Fruit fly (Drosophila melanogaster) whole organism, embryonic: ENCODE results near the gene CG43318.

ENCODE experiments used
- Atf6 ChIP-seq: fragments of 200-800 bp; sonication (Bioruptor generic); IDR thresholded peaks from 2 replicates; pipeline ENCODE4 v1.3.6; 2022; ENCODE audit warnings: missing biosample characterization, missing genetic modification characterization
- CG10321 ChIP-seq: fragments of 200-800 bp; sonication (Bioruptor generic); IDR thresholded peaks from 2 replicates; pipeline ENCODE4 v1.3.6; 2022; ENCODE audit warnings: missing biosample characterization, missing genetic modification characterization
- CG11560 ChIP-seq: fragments of 200-800 bp; sonication (Bioruptor generic); IDR thresholded peaks from 3 replicates; pipeline ENCODE4 v1.3.6; 2022; ENCODE audit warnings: missing biosample characterization, missing genetic modification characterization
- CG12104 ChIP-seq: fragments of 200-800 bp; sonication (Bioruptor generic); optimal IDR thresholded peaks from 3 replicates; lab custom pipeline; 2016; ENCODE audit warnings: missing biosample characterization, missing genetic modification characterization
- CG12155 ChIP-seq: fragments of 200-800 bp; sonication (Bioruptor generic); optimal IDR thresholded peaks from 3 replicates; lab custom pipeline; 2016; ENCODE audit warnings: missing biosample characterization, missing genetic modification characterization
- CG12391 ChIP-seq: fragments of 200-800 bp; sonication (Bioruptor generic); optimal IDR thresholded peaks from 3 replicates; lab custom pipeline; 2018; ENCODE audit warnings: missing biosample characterization, mild to moderate bottlenecking, missing genetic modification characterization, moderate library complexity
- CG16815 ChIP-seq: fragments of 200-800 bp; sonication (Bioruptor generic); optimal IDR thresholded peaks from 3 replicates; lab custom pipeline; 2017; ENCODE audit warnings: missing biosample characterization, mild to moderate bottlenecking, missing genetic modification characterization
- CG17328 ChIP-seq: fragments of 200-800 bp; sonication (Bioruptor generic); IDR thresholded peaks from 2 replicates; pipeline ENCODE4 v1.3.6; 2022; ENCODE audit warnings: missing biosample characterization, missing genetic modification characterization
- CG17361 ChIP-seq: fragments of 200-800 bp; sonication (Bioruptor generic); IDR thresholded peaks from 3 replicates; pipeline ENCODE4 v1.3.6; 2022; ENCODE audit warnings: missing biosample characterization, missing genetic modification characterization
- CG30020 ChIP-seq: fragments of 200-800 bp; optimal IDR thresholded peaks from 2 replicates; lab custom pipeline; 2019; ENCODE audit warnings: missing biosample characterization, mild to moderate bottlenecking, missing genetic modification characterization, moderate library complexity
- CG30403 ChIP-seq: fragments of 200-800 bp; sonication (Bioruptor generic); optimal IDR thresholded peaks from 3 replicates; lab custom pipeline; 2016; ENCODE audit warnings: missing biosample characterization, missing genetic modification characterization
- CG3163 ChIP-seq: fragments of 200-800 bp; sonication (Bioruptor generic); optimal IDR thresholded peaks from 3 replicates; lab custom pipeline; 2016; ENCODE audit warnings: missing biosample characterization, missing genetic modification characterization
- CG33213 ChIP-seq: fragments of 200-800 bp; sonication (Bioruptor generic); optimal IDR thresholded peaks from 3 replicates; lab custom pipeline; 2016; ENCODE audit warnings: missing biosample characterization, missing genetic modification characterization
- CG4617 ChIP-seq: fragments of 200-800 bp; sonication (Bioruptor generic); optimal IDR thresholded peaks from 3 replicates; lab custom pipeline; 2016; ENCODE audit warnings: missing biosample characterization, missing genetic modification characterization, borderline replicate concordance
- CG6654 ChIP-seq: fragments of 200-800 bp; sonication (Bioruptor generic); optimal IDR thresholded peaks from 2 replicates; lab custom pipeline; 2017; ENCODE audit warnings: missing biosample characterization, mild to moderate bottlenecking, missing genetic modification characterization
- CG7786 ChIP-seq: fragments of 200-800 bp; sonication (Bioruptor generic); optimal IDR thresholded peaks from 2 replicates; lab custom pipeline; 2016; ENCODE audit warnings: missing biosample characterization, missing genetic modification characterization
- CG7928 ChIP-seq: fragments of 200-800 bp; sonication (Bioruptor generic); optimal IDR thresholded peaks from 2 replicates; lab custom pipeline; 2017; ENCODE audit warnings: missing biosample characterization, mild to moderate bottlenecking, missing genetic modification characterization
- CG8281 ChIP-seq: fragments of 200-800 bp; sonication (Bioruptor generic); optimal IDR thresholded peaks from 2 replicates; lab custom pipeline; 2018; ENCODE audit warnings: missing biosample characterization, mild to moderate bottlenecking, missing genetic modification characterization, moderate library complexity
- D19B ChIP-seq: fragments of 200-800 bp; sonication (Bioruptor generic); optimal IDR thresholded peaks from 2 replicates; lab custom pipeline; 2017; ENCODE audit warnings: missing biosample characterization, mild to moderate bottlenecking, missing genetic modification characterization
- Doc3 ChIP-seq: fragments of 200-800 bp; sonication (Bioruptor generic); IDR thresholded peaks from 3 replicates; pipeline ENCODE4 v1.3.6; 2022; ENCODE audit warnings: missing biosample characterization, missing genetic modification characterization; ENCODE audit not compliant: partially characterized antibody
- H15 ChIP-seq: fragments of 200-800 bp; sonication (Bioruptor generic); IDR thresholded peaks from 3 replicates; pipeline ENCODE4 v1.3.6; 2022; ENCODE audit warnings: missing biosample characterization, missing genetic modification characterization
- HLH54F ChIP-seq: fragments of 200-800 bp; sonication (Bioruptor generic); optimal IDR thresholded peaks from 3 replicates; lab custom pipeline; 2016; ENCODE audit warnings: missing biosample characterization, missing genetic modification characterization
- NC2α ChIP-seq: fragments of 200-800 bp; sonication (Bioruptor generic); optimal IDR thresholded peaks from 2 replicates; lab custom pipeline; 2016; ENCODE audit warnings: missing biosample characterization, missing genetic modification characterization
- Opbp ChIP-seq: fragments of 200-800 bp; sonication (Bioruptor generic); IDR thresholded peaks from 3 replicates; pipeline ENCODE4 v1.3.6; 2022; ENCODE audit warnings: missing biosample characterization, missing genetic modification characterization; ENCODE audit not compliant: partially characterized antibody
- Rx ChIP-seq: fragments of 200-800 bp; sonication (Bioruptor generic); IDR thresholded peaks from 2 replicates; pipeline ENCODE4 v1.3.6; 2022; ENCODE audit warnings: missing biosample characterization, missing genetic modification characterization
- Trl ChIP-seq, 3 experiments: fragments of >200 bp in 2 of 3; fragments of 200-800 bp in 1 of 3; sonication (Bioruptor generic) in 1 of 3; optimal IDR thresholded peaks; 2 replicates in 1 of 3; 3 replicates in 2 of 3; lab custom pipeline; 2016 to 2017; ENCODE audit warnings: missing biosample characterization in 1 of 3, missing genetic modification characterization in 1 of 3
- bcd ChIP-seq: fragments of 200-800 bp; sonication (Bioruptor generic); optimal IDR thresholded peaks from 2 replicates; lab custom pipeline; 2017; ENCODE audit warnings: missing biosample characterization, mild to moderate bottlenecking, missing genetic modification characterization
- bowl ChIP-seq: fragments of 200-800 bp; sonication (Bioruptor generic); IDR thresholded peaks from 2 replicates; pipeline ENCODE4 v1.3.6; 2022; ENCODE audit warnings: missing biosample characterization, missing genetic modification characterization
- cad ChIP-seq: fragments of >200 bp; optimal IDR thresholded peaks from 2 replicates; lab custom pipeline; 2017; ENCODE audit warnings: missing biosample characterization, missing genetic modification characterization
- cas ChIP-seq: fragments of 200-800 bp; sonication (Bioruptor generic); IDR thresholded peaks from 2 replicates; pipeline ENCODE4 v1.3.6; 2022; ENCODE audit warnings: missing biosample characterization, missing genetic modification characterization
- corto ChIP-seq: fragments of 200-800 bp; sonication (Bioruptor generic); optimal IDR thresholded peaks from 2 replicates; lab custom pipeline; 2016; ENCODE audit warnings: missing biosample characterization, mild to moderate bottlenecking, missing genetic modification characterization, moderate library complexity
- croc ChIP-seq: fragments of 200-800 bp; sonication (Bioruptor generic); conservative IDR thresholded peaks from 3 replicates; pipeline ENCODE4 v1.3.6; 2022; ENCODE audit warnings: missing biosample characterization, missing genetic modification characterization
- cwo ChIP-seq: fragments of 200-800 bp; sonication (Bioruptor generic); optimal IDR thresholded peaks from 3 replicates; lab custom pipeline; 2017; ENCODE audit warnings: missing biosample characterization, missing genetic modification characterization, mild to moderate bottlenecking, moderate library complexity, missing genetic modification reagents
- dimm ChIP-seq: fragments of 200-800 bp; sonication (Bioruptor generic); IDR thresholded peaks from 2 replicates; pipeline ENCODE4 v1.3.6; 2022; ENCODE audit warnings: missing biosample characterization, missing genetic modification characterization
- dm ChIP-seq: fragments of 200-800 bp; sonication (Bioruptor generic); optimal IDR thresholded peaks from 3 replicates; lab custom pipeline; 2016; ENCODE audit warnings: missing biosample characterization, missing genetic modification characterization
- gsb-n ChIP-seq: fragments of 200-800 bp; sonication (Bioruptor generic); optimal IDR thresholded peaks from 3 replicates; lab custom pipeline; 2018; ENCODE audit warnings: missing biosample characterization, mild to moderate bottlenecking, missing genetic modification characterization
- h ChIP-seq: fragments of >200 bp; optimal IDR thresholded peaks from 2 replicates; lab custom pipeline; 2017
- jumu ChIP-seq: fragments of 200-800 bp; sonication (Bioruptor generic); optimal IDR thresholded peaks from 3 replicates; lab custom pipeline; 2016; ENCODE audit warnings: missing biosample characterization, missing genetic modification characterization
- klu ChIP-seq: fragments of 200-800 bp; sonication (Bioruptor generic); IDR thresholded peaks from 2 replicates; pipeline ENCODE4 v1.3.6; 2022; ENCODE audit warnings: missing biosample characterization, missing genetic modification characterization
- kni ChIP-seq: fragments of 200-800 bp; sonication (Bioruptor generic); optimal IDR thresholded peaks from 3 replicates; lab custom pipeline; 2017; ENCODE audit warnings: mild to moderate bottlenecking, missing biosample characterization, missing genetic modification reagents, missing genetic modification characterization
- lov ChIP-seq, 2 experiments: fragments of 200-800 bp in 1 of 2; fragments of >200 bp in 1 of 2; sonication (Bioruptor generic) in 1 of 2; IDR thresholded peaks in 1 of 2; optimal IDR thresholded peaks in 1 of 2; 2 replicates in 1 of 2; 3 replicates in 1 of 2; pipeline versions ENCODE4 v1.3.6 to Lab custom; 2017 to 2022; ENCODE audit warnings: missing biosample characterization in 1 of 2, missing genetic modification characterization in 1 of 2
- pan ChIP-seq, 4 experiments: fragments of >200 bp in 3 of 4; fragments of 200-800 bp in 1 of 4; sonication (Bioruptor generic) in 1 of 4; optimal IDR thresholded peaks in 3 of 4; IDR thresholded peaks in 1 of 4; 2 replicates each; pipeline versions ENCODE4 v1.3.6 to Lab custom; 2017 to 2022; ENCODE audit warnings: missing biosample characterization in 2 of 4, missing genetic modification characterization in 2 of 4, mixed read lengths in 1 of 4
- peb ChIP-seq: fragments of 200-800 bp; sonication (Bioruptor generic); IDR thresholded peaks from 2 replicates; pipeline ENCODE4 v1.3.6; 2022; ENCODE audit warnings: missing biosample characterization, missing genetic modification characterization
- pnt ChIP-seq: fragments of 200-800 bp; sonication (Bioruptor generic); optimal IDR thresholded peaks from 3 replicates; lab custom pipeline; 2016; ENCODE audit warnings: missing biosample characterization, missing genetic modification characterization
- sug ChIP-seq: fragments of 200-800 bp; optimal IDR thresholded peaks from 2 replicates; lab custom pipeline; 2019; ENCODE audit warnings: missing biosample characterization, mild to moderate bottlenecking, missing genetic modification characterization, moderate library complexity
- toy ChIP-seq: fragments of 200-800 bp; sonication (Bioruptor generic); IDR thresholded peaks from 2 replicates; pipeline ENCODE4 v1.3.6; 2022; ENCODE audit warnings: missing biosample characterization, missing genetic modification characterization
- trh ChIP-seq: fragments of 200-800 bp; sonication (Bioruptor generic); optimal IDR thresholded peaks from 2 replicates; lab custom pipeline; 2016; ENCODE audit warnings: missing biosample characterization, missing genetic modification characterization
- wor ChIP-seq: fragments of 200-800 bp; sonication (Bioruptor generic); IDR thresholded peaks from 2 replicates; pipeline ENCODE4 v1.3.6; 2022; ENCODE audit warnings: missing biosample characterization, missing genetic modification characterization
- yki ChIP-seq: fragments of >200 bp; optimal IDR thresholded peaks from 3 replicates; lab custom pipeline; 2018

The CG43318 gene

dm6 chr3R:15836864-15837824 is 3.9 kb upstream of the CG43318 start, which contains the start of the genes ND-23 and spn-E (continued):
- TF ChIP-seq CG16815 (GFP tag; lab: Kevin White, UChicago): no peak
- TF ChIP-seq CG10321 (GFP tag; lab: Robert Waterston, UW): no peak
- TF ChIP-seq Doc3 (GFP tag; lab: Robert Waterston, UW): peak; percentile 76
- TF ChIP-seq CG33213: no peak
- TF ChIP-seq CG17328 (GFP tag; lab: Robert Waterston, UW): peak; percentile 51; the same call in 1 of the 2 replicates
- TF ChIP-seq H15 (GFP tag; lab: Robert Waterston, UW): no peak
- TF ChIP-seq dm (GFP tag; lab: Kevin White, UChicago): no peak
- TF ChIP-seq kni (GFP tag; lab: Kevin White, UChicago): no peak
- no peak for TF ChIP-seq yki (lab: Kevin White, UChicago)
- no peak for TF ChIP-seq NC2α (GFP tag; lab: Kevin White, UChicago)
- no peak for TF ChIP-seq cas (GFP tag; lab: Robert Waterston, UW)
- TF ChIP-seq h (lab: Kevin White, UChicago): no peak
- TF ChIP-seq CG6654 (GFP tag; lab: Kevin White, UChicago): no peak
- TF ChIP-seq CG7786: no peak
- no peak for TF ChIP-seq jumu (GFP tag; lab: Kevin White, UChicago)
- no peak for TF ChIP-seq CG12104
- TF ChIP-seq toy (GFP tag; lab: Robert Waterston, UW): no peak
- TF ChIP-seq peb: no peak
- TF ChIP-seq CG8281 (tag; lab: Kevin White, UChicago): no peak
- no peak for TF ChIP-seq D19B
- TF ChIP-seq CG30020 (tag; lab: Kevin White, UChicago): peak; percentile 63
- TF ChIP-seq bcd (GFP tag; lab: Kevin White, UChicago): peak; percentile 52
- TF ChIP-seq CG12155: peak; percentile 14
- peak; percentile 50 for TF ChIP-seq CG4617 (GFP tag; lab: Kevin White, UChicago)
- no peak for TF ChIP-seq CG7928 (GFP tag; lab: Kevin White, UChicago)
- no peak for TF ChIP-seq dimm (GFP tag; lab: Robert Waterston, UW)
- TF ChIP-seq CG17361 (GFP tag; lab: Robert Waterston, UW): peak; percentile 87
- TF ChIP-seq lov (optimal IDR thresholded peaks at IDR 0.05; lab: Kevin White, UChicago): no peak
- TF ChIP-seq lov (GFP tag; IDR thresholded peaks at IDR 0.05; lab: Robert Waterston, UW): no peak
- no peak for TF ChIP-seq Trl (optimal IDR thresholded peaks at IDR 0.05; lab: Kevin White, UChicago)
- no peak for TF ChIP-seq Trl (GFP tag; optimal IDR thresholded peaks at IDR 0.05; lab: Kevin White, UChicago)
- TF ChIP-seq sug (tag; lab: Kevin White, UChicago): no peak
- no peak for TF ChIP-seq HLH54F (GFP tag; lab: Kevin White, UChicago)
- TF ChIP-seq CG11560 (tag; lab: Robert Waterston, UW): no peak
- TF ChIP-seq klu (GFP tag; lab: Robert Waterston, UW): no peak
- no peak for TF ChIP-seq cad (GFP tag; lab: Kevin White, UChicago)
- TF ChIP-seq croc: no peak; the same call in 2 of the 3 replicates
- TF ChIP-seq corto: no peak
- no peak for TF ChIP-seq cwo (GFP tag; lab: Kevin White, UChicago)
- TF ChIP-seq gsb-n (tag; lab: Kevin White, UChicago): peak; percentile 66
- no peak for TF ChIP-seq Rx (GFP tag; lab: Robert Waterston, UW)
- no peak for TF ChIP-seq bowl (GFP tag; lab: Robert Waterston, UW)
- peak; percentile 31 for TF ChIP-seq trh (GFP tag; lab: Kevin White, UChicago)
- peak; percentile 42; the same call in 1 of the 3 replicates for TF ChIP-seq Opbp
- peak; percentile 27; the same call in 1 of the 2 replicates for TF ChIP-seq Atf6 (GFP tag; lab: Robert Waterston, UW)
- TF ChIP-seq CG30403: peak; percentile 64
- TF ChIP-seq CG3163 (GFP tag; lab: Kevin White, UChicago): no peak
- TF ChIP-seq pan (optimal IDR thresholded peaks at IDR 0.05; lab: Kevin White, UChicago): no peak
- TF ChIP-seq pan (GFP tag; optimal IDR thresholded peaks at IDR 0.05 in 1 of 2, IDR thresholded peaks at IDR 0.05 in 1 of 2): peak in 1 of 2 experiments; percentile 67
- TF ChIP-seq CG12391: peak; percentile 83
- no peak for TF ChIP-seq pnt (GFP tag; lab: Kevin White, UChicago)
- no peak for TF ChIP-seq wor (GFP tag; lab: Robert Waterston, UW)
